Worm (Caenorhabditis elegans): ENCODE data around the gene pyr-1.

pyr-1 gene

DNA sequence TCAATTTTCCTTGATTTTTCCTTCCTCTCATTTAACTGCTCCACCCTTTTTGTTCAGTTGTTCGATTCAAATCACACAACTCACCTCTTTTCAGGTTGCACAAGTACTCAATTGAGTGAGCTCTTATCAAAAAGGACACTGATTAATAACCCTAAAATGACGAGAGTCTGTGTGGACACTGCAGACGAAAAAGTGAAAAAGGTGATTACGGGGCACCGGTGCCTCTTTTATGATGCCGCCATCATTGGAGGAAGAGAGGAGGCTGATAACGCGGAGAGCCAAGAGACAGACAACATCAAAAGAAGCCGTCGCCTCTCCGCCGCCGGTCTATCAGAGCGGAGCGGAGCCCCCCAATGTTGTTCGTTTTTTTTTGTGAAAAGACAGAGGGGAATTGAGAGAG, 25.7 kb upstream of the pyr-1 start, which contains the start of gene sptf-2:
TSS of gene sptf-2 (plus strand) at position 297 of the 400 bp plus-strand sequence.
- TF ChIP-seq W03F9.2 (tag; optimal IDR thresholded peaks at IDR 0.05) = no peak
- no peak for TF ChIP-seq him-1 (tag; optimal IDR thresholded peaks at IDR 0.05)
- no peak for TF ChIP-seq dao-5 (tag; optimal IDR thresholded peaks at IDR 0.05)

- TF ChIP-seq W03F9.2 (tag; optimal IDR thresholded peaks at IDR 0.05) = no peak
- TF ChIP-seq dao-5 (tag; optimal IDR thresholded peaks at IDR 0.05) = no peak
- no peak for TF ChIP-seq him-1 (tag; optimal IDR thresholded peaks at IDR 0.05)
Observed at ce11 chrII:8626598-8626997, 24.3 kb upstream of the pyr-1 start.

ce11 chrII:8627907-8628306, 23.0 kb upstream of the pyr-1 start:
- TF ChIP-seq dao-5 (tag; optimal IDR thresholded peaks at IDR 0.05) = no peak
- no peak for TF ChIP-seq him-1 (tag; optimal IDR thresholded peaks at IDR 0.05)
- TF ChIP-seq W03F9.2 (tag; optimal IDR thresholded peaks at IDR 0.05) = no peak

ce11 chrII:8630088-8630487, 20.8 kb upstream of the pyr-1 start, which contains the start of gene T22C8.6:
Gene T22C8.6, minus strand, starts transcription at chrII:8630281.
- no peak for TF ChIP-seq W03F9.2 (tag; optimal IDR thresholded peaks at IDR 0.05)

ce11 chrII:8631766-8632165, 19.1 kb upstream of the pyr-1 start:
- TF ChIP-seq dao-5 (tag; optimal IDR thresholded peaks at IDR 0.05) = no peak
- no peak for TF ChIP-seq W03F9.2 (tag; optimal IDR thresholded peaks at IDR 0.05)
- TF ChIP-seq him-1 (tag; optimal IDR thresholded peaks at IDR 0.05) = no peak

ce11 chrII:8634386-8634785, 16.5 kb upstream of the pyr-1 start, which contains the start of gene cutl-12:
Gene cutl-12, minus strand, starts transcription at chrII:8634486.
- TF ChIP-seq him-1 (tag; optimal IDR thresholded peaks at IDR 0.05) = no peak
- TF ChIP-seq dao-5 (tag; optimal IDR thresholded peaks at IDR 0.05) = no peak
- no peak for TF ChIP-seq W03F9.2 (tag; optimal IDR thresholded peaks at IDR 0.05)

DNA sequence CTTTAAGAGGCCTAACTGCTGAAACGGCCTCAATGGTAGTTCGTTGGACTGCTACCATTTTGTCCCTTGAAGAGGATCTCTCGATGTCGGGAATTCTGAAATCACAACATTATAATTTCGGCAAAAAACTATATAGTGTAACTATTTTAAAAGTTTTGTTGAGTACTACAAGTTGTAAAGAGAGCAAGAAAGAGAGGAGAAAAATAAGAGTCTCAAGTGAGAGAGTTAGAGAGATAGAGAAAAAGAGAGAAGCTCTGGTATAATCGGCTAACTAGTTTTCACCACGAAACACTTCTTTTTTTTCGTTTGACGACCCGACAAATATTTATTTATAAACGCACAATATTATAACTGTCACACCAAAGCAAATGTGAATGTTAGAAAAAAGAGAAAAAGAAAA, 13.3 kb upstream of the pyr-1 start, which contains the start of gene vab-9:
TSS of gene vab-9 (minus strand) at position 101 of the 400 bp plus-strand sequence.
- TF ChIP-seq dao-5 (tag; optimal IDR thresholded peaks at IDR 0.05) (no peak), him-1 (tag; optimal IDR thresholded peaks at IDR 0.05) (no peak), W03F9.2 (tag; optimal IDR thresholded peaks at IDR 0.05) (no peak)

- TF ChIP-seq him-1 (tag; optimal IDR thresholded peaks at IDR 0.05) (no peak), dao-5 (tag; optimal IDR thresholded peaks at IDR 0.05) (no peak)
Observed at ce11 chrII:8639553-8639952, 11.4 kb upstream of the pyr-1 start.

DNA sequence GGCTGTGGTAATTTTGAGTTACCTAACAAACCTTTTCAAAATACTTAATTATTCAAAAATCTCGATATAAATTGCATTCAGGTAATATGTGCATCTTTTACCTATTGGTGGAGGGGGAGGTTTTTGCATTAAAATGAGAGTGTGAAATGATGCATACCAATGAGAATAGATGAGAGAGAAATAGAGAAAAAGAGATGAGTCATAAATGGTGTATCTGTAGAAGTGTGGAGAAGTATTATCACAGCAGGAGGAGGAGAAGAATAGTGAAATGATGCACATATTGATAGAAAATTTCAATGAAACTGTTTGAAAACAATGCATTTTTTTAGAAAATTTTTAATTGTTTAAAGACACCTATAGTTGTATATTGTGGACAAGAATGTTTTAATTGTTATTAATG, 10.4 kb upstream of the pyr-1 start:
- TF ChIP-seq W03F9.2 (tag; optimal IDR thresholded peaks at IDR 0.05) (no peak), him-1 (tag; optimal IDR thresholded peaks at IDR 0.05) (no peak), dao-5 (tag; optimal IDR thresholded peaks at IDR 0.05) (no peak)

- TF ChIP-seq dao-5 (tag; optimal IDR thresholded peaks at IDR 0.05) = no peak
- TF ChIP-seq him-1 (tag; optimal IDR thresholded peaks at IDR 0.05) = no peak
- no peak for TF ChIP-seq W03F9.2 (tag; optimal IDR thresholded peaks at IDR 0.05)
Observed at ce11 chrII:8641131-8641530, 9.8 kb upstream of the pyr-1 start, which contains the start of gene D2085.7. Gene D2085.7, plus strand, starts transcription at chrII:8641381.

ce11 chrII:8642376-8642775, 8.5 kb upstream of the pyr-1 start:
- TF ChIP-seq him-1 (tag; optimal IDR thresholded peaks at IDR 0.05) = no peak
- no peak for TF ChIP-seq dao-5 (tag; optimal IDR thresholded peaks at IDR 0.05)
- TF ChIP-seq W03F9.2 (tag; optimal IDR thresholded peaks at IDR 0.05) = no peak

DNA sequence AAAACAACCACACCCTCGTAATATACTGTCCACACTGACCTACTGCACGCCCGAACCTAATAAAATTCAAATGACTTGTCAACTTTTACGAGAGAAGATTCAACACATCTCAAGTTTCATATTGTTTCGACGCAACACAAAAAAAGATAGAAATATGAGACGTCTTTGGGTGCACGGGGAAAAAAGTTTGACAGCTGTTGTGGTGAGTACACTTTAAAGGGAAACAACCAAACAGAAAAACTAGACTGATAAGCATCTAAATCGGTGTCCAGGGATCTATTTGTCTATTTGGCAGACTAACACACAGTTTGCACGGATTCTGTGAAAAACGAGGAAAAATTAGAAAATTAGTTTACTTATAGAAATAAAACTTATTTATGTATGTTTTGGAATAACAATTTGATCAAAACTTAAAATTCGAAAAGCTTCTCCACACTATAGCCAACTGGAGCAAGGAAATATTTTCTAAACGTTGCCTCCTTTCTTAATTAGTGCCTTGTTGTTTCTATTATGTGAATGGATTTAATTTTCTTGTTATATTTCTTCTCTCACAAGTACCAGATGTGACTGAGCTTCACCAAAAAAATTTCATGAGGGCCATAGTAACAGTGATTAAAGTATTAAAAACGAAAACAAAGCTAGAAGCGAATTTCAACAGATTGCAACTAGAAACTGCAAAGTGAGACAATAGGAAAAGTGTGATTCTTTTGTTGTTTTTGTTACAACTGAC, 7.1 kb upstream of the pyr-1 start:
- TF ChIP-seq him-1 (tag; optimal IDR thresholded peaks at IDR 0.05) = no peak

DNA sequence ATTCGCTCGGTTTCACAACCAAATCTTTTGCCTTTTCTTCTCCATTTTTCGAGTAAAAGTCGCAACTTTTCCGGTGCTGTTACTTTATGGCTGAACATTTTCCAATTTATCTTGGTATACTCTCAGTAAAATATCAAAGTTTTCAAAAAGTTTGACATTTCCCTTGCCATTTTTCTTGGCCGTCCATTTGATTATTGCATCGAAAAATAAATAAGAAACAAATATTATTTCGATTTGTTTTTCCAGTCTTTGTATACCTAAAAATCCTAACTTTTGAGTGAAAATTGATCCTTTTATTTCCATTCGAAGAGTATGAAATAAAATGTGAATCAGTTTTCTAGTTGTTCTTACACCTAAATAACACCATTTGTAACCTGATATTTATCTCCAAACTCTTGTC, 4.5 kb upstream of the pyr-1 start:
- TF ChIP-seq dao-5 (tag; optimal IDR thresholded peaks at IDR 0.05) (no peak), him-1 (tag; optimal IDR thresholded peaks at IDR 0.05) (no peak), W03F9.2 (tag; optimal IDR thresholded peaks at IDR 0.05) (no peak)

- TF ChIP-seq dao-5 (tag; optimal IDR thresholded peaks at IDR 0.05) (no peak), W03F9.2 (tag; optimal IDR thresholded peaks at IDR 0.05) (no peak), him-1 (tag; optimal IDR thresholded peaks at IDR 0.05) (no peak)
Observed at ce11 chrII:8648843-8649242, 2.1 kb upstream of the pyr-1 start.

DNA sequence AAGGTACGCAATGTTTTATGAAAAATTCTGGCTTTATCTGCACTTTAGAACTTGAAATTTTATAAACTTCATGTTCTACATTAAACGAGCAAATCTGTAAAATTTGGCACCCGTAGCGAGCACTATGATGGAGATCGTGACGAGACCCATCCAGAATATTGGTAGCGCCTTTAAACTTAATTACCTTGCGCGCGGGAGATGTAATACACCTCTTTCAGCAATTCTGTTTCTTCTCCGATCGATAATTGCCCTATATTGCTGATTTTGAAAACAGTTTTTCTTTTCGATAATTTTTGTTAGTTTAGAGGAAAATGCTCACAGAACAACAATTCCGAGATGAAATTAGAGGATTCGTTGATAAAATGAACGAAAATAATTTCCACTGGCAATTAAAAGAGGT, 7.9 kb downstream of the pyr-1 start, which contains the start of gene atg-10:
TSS of gene atg-10 (plus strand) at position 301 of the 400 bp plus-strand sequence.
- TF ChIP-seq W03F9.2 (tag; optimal IDR thresholded peaks at IDR 0.05) (no peak), him-1 (tag; optimal IDR thresholded peaks at IDR 0.05) (no peak), dao-5 (tag; optimal IDR thresholded peaks at IDR 0.05) (no peak)
